Fruit fly (Drosophila melanogaster): ENCODE results near the gene CG6843.

CG6843 gene

DNA sequence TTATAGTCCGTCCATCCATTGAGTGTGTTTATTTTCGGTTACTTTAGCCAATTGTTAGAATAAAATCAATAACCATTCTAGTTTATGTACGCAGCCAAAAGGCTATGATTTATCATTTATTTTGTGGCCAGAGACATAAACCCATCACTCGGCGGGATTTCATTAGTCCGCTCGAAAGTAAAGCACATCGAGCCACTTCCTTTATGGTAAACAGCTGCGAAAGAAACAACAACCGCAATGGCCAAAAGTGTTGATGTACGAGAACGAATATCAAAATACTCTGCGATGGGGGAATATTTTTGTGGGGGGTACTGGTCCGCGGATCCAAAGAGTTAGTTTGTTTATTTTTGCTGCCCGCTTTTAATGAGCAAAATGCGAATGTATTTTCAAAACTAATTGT is 19.8 kb upstream of the CG6843 start:
- TF ChIP-seq Dll (optimal IDR thresholded peaks at IDR 0.05) = no peak
- TF ChIP-seq EcR (GFP tag; optimal IDR thresholded peaks at IDR 0.05) = no peak
- no peak for TF ChIP-seq usp (GFP tag; optimal IDR thresholded peaks at IDR 0.05)
- TF ChIP-seq CG8478 (optimal IDR thresholded peaks at IDR 0.05) = no peak
- no peak for TF ChIP-seq psq (optimal IDR thresholded peaks at IDR 0.05)
- no peak for TF ChIP-seq pan (optimal IDR thresholded peaks at IDR 0.05)

DNA sequence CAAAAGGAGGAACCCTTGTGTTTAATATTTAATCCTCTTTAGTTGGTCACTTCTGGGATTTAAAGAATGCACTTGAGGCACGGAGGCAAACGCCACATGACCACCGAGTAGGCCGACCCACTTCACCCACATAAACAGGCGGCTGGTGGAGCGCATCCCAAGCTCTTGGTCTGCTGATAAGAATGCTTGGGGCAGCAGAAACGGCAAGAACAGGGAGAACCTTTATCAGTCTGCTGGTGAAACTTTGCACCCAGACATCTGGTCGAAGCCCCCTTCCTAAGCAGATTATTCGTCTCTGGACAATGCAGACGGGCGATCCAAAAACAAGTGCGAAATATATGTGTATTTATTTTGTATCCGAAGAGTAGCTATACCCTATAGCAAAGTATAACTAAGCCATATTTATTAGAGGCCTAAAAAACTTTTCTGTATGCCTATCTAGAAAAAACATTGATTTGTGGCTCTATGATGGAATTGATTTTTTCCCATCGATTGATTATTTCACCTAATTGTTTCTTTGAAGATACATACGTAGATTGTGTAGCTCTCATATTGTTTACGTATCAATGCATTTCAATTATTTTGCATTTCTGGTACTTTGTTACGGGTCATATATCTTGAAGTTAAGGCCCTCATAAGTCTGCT is 12.1 kb upstream of the CG6843 start:
- no peak for TF ChIP-seq Dll (optimal IDR thresholded peaks at IDR 0.05)

DNA sequence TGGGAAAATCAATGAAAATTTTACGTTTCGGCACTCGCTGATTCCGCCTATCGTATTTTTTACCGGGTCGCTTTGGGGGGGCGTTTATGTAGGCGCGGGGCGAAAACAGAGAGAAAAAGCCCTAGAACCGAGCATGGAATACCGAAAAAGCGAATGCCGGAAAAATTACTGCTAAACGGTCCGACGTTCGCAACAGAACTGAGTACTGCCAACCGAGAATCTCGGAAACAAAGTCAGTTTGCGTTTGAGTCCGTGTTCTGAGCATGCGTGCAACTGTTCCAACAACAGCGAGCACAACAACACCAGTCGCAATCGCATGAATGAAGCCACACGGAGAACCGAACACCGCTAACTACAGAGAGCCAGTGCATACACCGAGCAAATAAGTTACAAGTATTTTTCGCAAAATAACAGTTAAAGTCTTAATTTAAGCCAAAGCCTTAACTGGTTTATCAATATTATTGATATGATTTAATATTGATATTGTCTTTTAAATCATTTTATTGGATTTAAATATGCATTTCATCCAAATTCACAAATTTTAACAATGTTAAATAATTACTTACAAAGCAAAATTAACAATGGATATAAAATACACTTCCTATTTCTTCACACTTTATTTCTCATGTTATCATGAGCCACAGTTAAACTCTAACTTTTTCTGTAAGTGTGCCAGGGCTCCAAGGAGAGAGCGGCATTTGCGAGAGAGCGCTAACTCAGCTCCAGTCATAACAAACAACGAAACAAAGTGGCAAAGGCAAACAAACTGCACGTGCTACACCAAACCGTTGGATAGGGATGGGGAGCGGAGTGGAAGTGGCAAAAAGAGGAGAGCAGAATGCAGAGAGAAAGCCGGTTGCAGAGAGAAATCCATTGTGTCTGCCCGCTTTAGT is 10.9 kb upstream of the CG6843 start, which contains the start of gene CG3961:
Gene CG3961 (minus strand): TSS at position 201 of the 893 bp plus-strand sequence.
- no peak for TF ChIP-seq pan (optimal IDR thresholded peaks at IDR 0.05)
- no peak for TF ChIP-seq psq (optimal IDR thresholded peaks at IDR 0.05)
- TF ChIP-seq EcR (GFP tag; optimal IDR thresholded peaks at IDR 0.05) = no peak
- TF ChIP-seq Dll (optimal IDR thresholded peaks at IDR 0.05) = no peak
- no peak for TF ChIP-seq usp (GFP tag; optimal IDR thresholded peaks at IDR 0.05)
- no peak for TF ChIP-seq CG8478 (optimal IDR thresholded peaks at IDR 0.05)

DNA sequence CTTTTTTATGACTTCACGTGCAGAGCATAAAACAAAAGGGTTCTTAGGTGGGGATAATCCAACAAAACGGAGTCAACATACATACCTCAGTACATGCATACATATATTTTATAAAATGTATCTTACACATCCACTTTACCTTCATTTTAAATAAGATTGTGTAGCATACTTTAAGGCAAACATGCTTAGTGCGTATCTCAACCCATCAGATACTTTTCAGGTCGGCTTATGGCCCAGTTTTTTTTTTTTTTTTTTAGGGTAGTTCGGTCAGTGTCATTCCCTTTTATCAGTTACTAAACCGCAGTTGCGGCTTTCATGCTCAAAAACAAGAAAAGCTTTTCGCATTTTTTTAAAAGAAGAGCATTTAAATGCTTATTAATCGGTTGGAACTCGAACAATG is 9.4 kb upstream of the CG6843 start, which contains the start of gene NijB:
Gene NijB (plus strand): TSS at position 398 of the 400 bp plus-strand sequence.
- no peak for TF ChIP-seq psq (optimal IDR thresholded peaks at IDR 0.05)
- no peak for TF ChIP-seq EcR (GFP tag; optimal IDR thresholded peaks at IDR 0.05)
- no peak for TF ChIP-seq Dll (optimal IDR thresholded peaks at IDR 0.05)
- no peak for TF ChIP-seq usp (GFP tag; optimal IDR thresholded peaks at IDR 0.05)
- no peak for TF ChIP-seq CG8478 (optimal IDR thresholded peaks at IDR 0.05)
- no peak for TF ChIP-seq pan (optimal IDR thresholded peaks at IDR 0.05)

DNA sequence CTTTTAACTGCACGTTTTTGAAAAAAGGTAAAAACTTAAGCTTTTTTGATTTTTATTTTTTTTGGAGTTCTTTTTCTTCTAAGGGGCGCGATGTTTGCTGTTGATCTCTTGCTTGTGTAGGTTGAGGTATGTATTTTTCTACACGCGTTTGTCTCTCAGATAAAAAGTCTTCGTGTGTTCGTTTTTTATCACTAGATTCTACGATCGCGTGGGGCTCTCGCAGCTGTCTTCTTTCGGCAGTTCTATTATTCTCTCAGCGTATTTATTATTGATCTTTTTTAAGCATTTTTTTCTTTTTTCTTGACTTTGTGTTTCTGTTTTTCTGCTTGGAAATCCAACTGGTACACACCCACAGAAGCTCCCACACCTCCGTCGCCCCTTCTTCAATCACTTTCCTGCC is 6.3 kb upstream of the CG6843 start:
- TF ChIP-seq EcR (GFP tag; optimal IDR thresholded peaks at IDR 0.05) (no peak), pan (optimal IDR thresholded peaks at IDR 0.05) (no peak), psq (optimal IDR thresholded peaks at IDR 0.05) (no peak), Dll (optimal IDR thresholded peaks at IDR 0.05) (no peak), usp (GFP tag; optimal IDR thresholded peaks at IDR 0.05) (no peak), CG8478 (optimal IDR thresholded peaks at IDR 0.05) (no peak)

DNA sequence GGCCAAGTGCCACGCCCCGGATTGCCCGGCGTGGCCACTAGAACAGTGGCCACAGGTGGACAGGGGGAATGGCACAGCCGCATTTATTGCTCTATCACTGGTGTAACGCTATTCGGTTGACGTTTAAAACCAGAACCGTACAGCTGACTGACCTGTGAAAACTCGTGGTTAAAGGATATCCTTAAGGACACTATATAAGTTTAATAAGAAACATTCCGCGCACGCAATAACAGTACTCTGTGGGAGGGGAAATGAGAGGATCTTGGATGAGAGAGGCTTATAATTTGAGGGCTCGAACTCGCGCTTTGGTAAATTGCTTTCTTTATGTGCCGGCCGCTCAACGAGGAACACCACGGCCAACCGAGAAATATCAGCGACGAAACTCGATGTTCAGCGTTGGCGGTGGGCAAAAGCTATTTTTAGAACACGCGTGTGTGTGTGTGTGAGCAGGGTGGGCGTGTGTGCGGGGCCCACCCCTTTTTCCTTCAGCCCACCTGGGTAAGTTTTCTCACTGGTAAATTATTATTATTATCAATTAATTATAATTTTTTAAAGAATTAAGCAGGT is 5.0 kb upstream of the CG6843 start:
- TF ChIP-seq Dll (optimal IDR thresholded peaks at IDR 0.05) (no peak), usp (GFP tag; optimal IDR thresholded peaks at IDR 0.05) (no peak), EcR (GFP tag; optimal IDR thresholded peaks at IDR 0.05) (no peak), CG8478 (optimal IDR thresholded peaks at IDR 0.05) (no peak), pan (optimal IDR thresholded peaks at IDR 0.05) (no peak), psq (optimal IDR thresholded peaks at IDR 0.05) (no peak)

DNA sequence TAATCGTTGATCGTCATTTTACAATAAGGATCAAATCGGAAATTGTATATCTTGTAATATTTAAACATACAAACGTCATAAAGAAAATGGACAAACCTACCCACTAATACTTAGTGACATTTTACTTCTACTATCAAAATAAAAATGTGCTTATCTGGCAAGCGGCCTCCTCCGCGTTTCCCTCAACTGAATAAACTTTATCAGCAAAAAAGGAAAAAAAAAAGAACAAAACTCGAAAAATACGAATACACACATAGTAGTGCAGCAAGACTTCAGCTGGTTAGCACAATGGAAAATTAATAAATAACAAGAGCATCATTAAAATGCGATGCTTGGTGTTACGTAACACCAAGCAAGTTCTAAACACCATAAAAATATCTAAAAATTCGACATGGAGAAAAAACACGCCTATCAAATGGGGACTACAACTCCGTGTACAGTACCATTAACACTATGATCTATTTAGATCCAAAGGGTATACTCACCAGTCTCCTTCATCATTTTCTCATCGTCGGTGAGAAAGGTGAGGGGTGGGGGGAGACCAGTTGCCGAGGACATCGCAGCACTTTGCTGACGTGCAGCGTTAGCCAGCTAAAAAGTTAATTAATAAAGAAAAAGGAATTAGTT is 3.8 kb upstream of the CG6843 start:
- TF ChIP-seq pan (optimal IDR thresholded peaks at IDR 0.05) = no peak
- TF ChIP-seq EcR (GFP tag; optimal IDR thresholded peaks at IDR 0.05) = no peak
- TF ChIP-seq CG8478 (optimal IDR thresholded peaks at IDR 0.05) = no peak
- no peak for TF ChIP-seq psq (optimal IDR thresholded peaks at IDR 0.05)
- TF ChIP-seq Dll (optimal IDR thresholded peaks at IDR 0.05) = no peak
- no peak for TF ChIP-seq usp (GFP tag; optimal IDR thresholded peaks at IDR 0.05)

DNA sequence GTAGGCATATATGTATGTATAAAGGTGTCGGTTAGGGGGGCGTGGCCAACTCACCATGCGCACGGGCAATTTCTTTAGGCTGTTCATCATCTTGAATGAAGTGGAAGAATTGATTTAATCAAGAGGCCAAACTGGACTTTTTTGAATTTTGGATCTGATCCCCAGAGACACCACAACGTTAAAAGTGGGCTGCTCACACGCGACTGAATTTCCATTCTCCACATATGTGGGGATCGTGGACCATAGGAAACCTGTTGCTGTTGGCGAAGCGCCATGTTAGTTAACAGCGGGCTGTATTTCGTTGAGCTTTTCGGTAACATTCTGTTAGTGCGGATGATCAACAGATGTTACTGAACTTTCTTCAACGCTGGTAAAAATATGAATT is 3.3 kb upstream of the CG6843 start, which contains the start of gene CG3902:
Gene CG3902 (minus strand): TSS at position 208 of the 385 bp plus-strand sequence.
- no peak for TF ChIP-seq psq (optimal IDR thresholded peaks at IDR 0.05)
- no peak for TF ChIP-seq CG8478 (optimal IDR thresholded peaks at IDR 0.05)
- no peak for TF ChIP-seq pan (optimal IDR thresholded peaks at IDR 0.05)
- TF ChIP-seq EcR (GFP tag; optimal IDR thresholded peaks at IDR 0.05) = no peak
- no peak for TF ChIP-seq Dll (optimal IDR thresholded peaks at IDR 0.05)
- TF ChIP-seq usp (GFP tag; optimal IDR thresholded peaks at IDR 0.05) = no peak

DNA sequence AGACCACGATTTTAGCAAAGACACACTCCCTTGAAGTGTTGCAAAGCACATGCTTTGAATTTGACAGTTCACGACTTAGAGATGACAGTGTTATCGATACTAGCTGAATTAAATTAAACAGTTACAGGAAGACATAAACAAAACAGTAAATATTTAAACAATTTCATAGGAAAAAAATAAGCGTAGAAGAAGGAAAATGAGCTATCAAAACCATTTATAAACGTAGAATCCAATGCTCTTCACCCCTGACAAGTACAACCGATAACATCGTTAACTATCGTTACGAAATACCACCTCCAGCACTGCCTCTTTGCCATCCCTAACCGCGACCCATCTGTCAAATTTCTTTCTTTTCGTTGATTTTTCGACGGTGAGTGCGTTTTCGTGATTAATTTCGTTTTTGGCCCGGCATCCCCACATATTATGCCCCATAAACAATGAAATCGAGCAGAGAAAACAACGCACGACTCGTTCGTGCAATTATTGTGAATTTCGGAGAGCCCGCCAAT is 2.6 kb upstream of the CG6843 start, which contains the start of gene RpL26:
Gene RpL26 (plus strand): TSS at position 106 of the 509 bp plus-strand sequence.
- no peak for TF ChIP-seq pan (optimal IDR thresholded peaks at IDR 0.05)

DNA sequence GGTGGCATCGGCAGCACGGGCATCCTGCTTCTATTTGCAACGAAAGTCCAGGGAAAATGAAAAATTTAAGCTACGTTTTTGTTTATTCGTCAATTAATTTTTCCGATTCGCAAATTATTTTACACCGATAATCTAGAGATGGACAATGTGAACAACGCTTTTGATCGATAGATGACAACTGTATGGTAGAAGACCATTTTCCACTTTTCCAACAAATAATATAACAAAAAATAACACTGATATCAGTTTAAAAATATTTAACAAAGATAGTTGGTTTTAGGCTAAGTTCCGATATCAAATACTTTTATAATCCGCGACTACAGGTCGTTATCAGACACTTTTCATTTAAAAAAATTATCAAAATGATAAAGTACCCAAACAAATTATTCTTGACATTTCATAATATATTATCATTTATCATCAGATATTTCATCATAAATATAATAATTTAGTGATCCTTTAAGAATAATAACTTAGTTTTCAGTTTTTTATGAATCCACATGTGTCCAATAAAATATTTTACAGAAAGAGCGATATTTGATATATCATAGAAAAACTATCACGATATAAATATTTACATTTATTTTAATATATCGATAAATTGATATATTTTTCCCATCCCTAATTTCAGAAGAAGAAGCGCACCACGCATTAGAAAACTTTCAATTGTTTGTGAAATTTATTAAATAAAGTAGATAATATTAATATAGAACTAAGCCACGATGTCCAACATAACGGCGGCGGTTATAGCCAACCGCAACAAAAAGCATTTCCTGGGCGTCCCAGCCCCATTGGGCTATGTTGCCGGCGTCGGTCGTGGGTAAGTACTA is 3.6 kb downstream of the CG6843 start, which contains the start of the genes CSN1b and Prp6:
Gene CSN1b (minus strand): TSS at position 159 of the 830 bp plus-strand sequence.
Gene Prp6 (plus strand): TSS at position 601 of the 830 bp plus-strand sequence.
- TF ChIP-seq psq (optimal IDR thresholded peaks at IDR 0.05) (no peak), CG8478 (optimal IDR thresholded peaks at IDR 0.05) (no peak), Dll (optimal IDR thresholded peaks at IDR 0.05) (no peak), pan (optimal IDR thresholded peaks at IDR 0.05) (no peak), usp (GFP tag; optimal IDR thresholded peaks at IDR 0.05) (no peak), EcR (GFP tag; optimal IDR thresholded peaks at IDR 0.05) (no peak)

DNA sequence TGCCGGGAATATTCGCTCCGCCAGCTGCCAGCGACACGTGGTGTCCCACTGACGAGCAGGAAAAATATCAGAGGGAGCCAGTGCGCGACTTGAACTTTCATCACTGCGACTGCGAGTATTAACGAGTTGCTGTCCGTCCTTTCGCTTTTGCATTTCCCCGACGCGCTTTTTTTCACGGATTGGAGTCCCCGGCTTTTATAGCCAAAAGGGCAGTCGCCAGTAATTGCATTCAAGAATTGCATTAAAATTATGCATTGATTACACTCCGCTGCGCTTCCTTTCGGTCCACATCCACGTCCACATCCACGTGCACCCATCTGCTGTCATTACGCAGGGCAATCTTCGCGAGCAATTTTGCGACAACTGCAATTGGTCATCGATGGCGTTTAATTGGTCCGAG is 9.7 kb downstream of the CG6843 start, which contains the start of gene Ir75d:
Gene Ir75d (minus strand): TSS at position 101 of the 400 bp plus-strand sequence.
- TF ChIP-seq pan (optimal IDR thresholded peaks at IDR 0.05) (no peak), Dll (optimal IDR thresholded peaks at IDR 0.05) (no peak), usp (GFP tag; optimal IDR thresholded peaks at IDR 0.05) (no peak), CG8478 (optimal IDR thresholded peaks at IDR 0.05) (no peak), EcR (GFP tag; optimal IDR thresholded peaks at IDR 0.05) (no peak)
